Worm (Caenorhabditis elegans) whole organism, early embryonic: ENCODE data around the gene F56F10.1.

Source experiments
- B0310.2 ChIP-seq: sonication (generic microtip); optimal IDR thresholded peaks from 2 replicates; lab custom pipeline; 2016; ENCODE audit warnings: mild to moderate bottlenecking, missing genetic modification characterization, missing compliant biosample characterization
- F13C5.2 ChIP-seq: sonication (generic microtip); optimal IDR thresholded peaks from 2 replicates; lab custom pipeline; 2017; ENCODE audit warnings: mild to moderate bottlenecking, missing genetic modification characterization, inconsistent platforms, missing compliant biosample characterization
- aly-1 ChIP-seq: sonication (generic microtip); optimal IDR thresholded peaks from 2 replicates; lab custom pipeline; 2016; ENCODE audit warnings: missing genetic modification characterization, missing compliant biosample characterization
- ama-1 ChIP-seq: fragments of 150-350 bp; optimal IDR thresholded peaks from 2 replicates; lab custom pipeline; 2014
- ceh-13 ChIP-seq: fragments of 200-800 bp; sonication (Bioruptor generic); optimal IDR thresholded peaks from 2 replicates; lab custom pipeline; 2018; ENCODE audit warnings: mild to moderate bottlenecking, missing genetic modification characterization, missing compliant biosample characterization
- ceh-36 ChIP-seq: sonication (generic microtip); optimal IDR thresholded peaks from 2 replicates; lab custom pipeline; 2016; ENCODE audit warnings: missing genetic modification characterization, inconsistent platforms, missing compliant biosample characterization
- ets-7 ChIP-seq: sonication (generic microtip); optimal IDR thresholded peaks from 2 replicates; lab custom pipeline; 2016; ENCODE audit warnings: missing genotype, missing genetic modification characterization, missing compliant biosample characterization
- flt-1 ChIP-seq: fragments of 200-800 bp; sonication (Bioruptor generic); IDR thresholded peaks from 2 replicates; pipeline ENCODE4 v1.3.6; 2022; ENCODE audit warnings: missing genetic modification characterization, missing compliant biosample characterization
- hmbx-1 ChIP-seq: sonication (generic microtip); optimal IDR thresholded peaks from 2 replicates; lab custom pipeline; 2016; ENCODE audit warnings: mild to moderate bottlenecking, missing genetic modification characterization, missing compliant biosample characterization
- hmg-4 ChIP-seq: fragments of 200-800 bp; sonication (Bioruptor generic); optimal IDR thresholded peaks from 2 replicates; lab custom pipeline; 2018; ENCODE audit warnings: mild to moderate bottlenecking, missing genetic modification characterization, missing compliant biosample characterization
- hnd-1 ChIP-seq: sonication (generic microtip); optimal IDR thresholded peaks from 2 replicates; lab custom pipeline; 2016; ENCODE audit warnings: missing genetic modification characterization, missing compliant biosample characterization
- pes-1 ChIP-seq: fragments of 200-800 bp; sonication (Bioruptor generic); IDR thresholded peaks from 2 replicates; pipeline ENCODE4 v1.3.6; 2022; ENCODE audit warnings: missing genetic modification reagents, missing genetic modification characterization, missing compliant biosample characterization
- scrt-1 ChIP-seq: fragments of 200-800 bp; sonication (Bioruptor generic); IDR thresholded peaks from 2 replicates; pipeline ENCODE4 v1.3.6; 2022; ENCODE audit warnings: missing genetic modification characterization, missing compliant biosample characterization
- sea-1 ChIP-seq: fragments of 200-800 bp; sonication (Bioruptor generic); conservative IDR thresholded peaks from 2 replicates; pipeline ENCODE4 v1.3.6; 2022; ENCODE audit warnings: missing genetic modification characterization, missing compliant biosample characterization
- tbx-11 ChIP-seq: fragments of 200-800 bp; sonication (Bioruptor generic); IDR thresholded peaks from 2 replicates; pipeline ENCODE4 v1.3.6; 2022; ENCODE audit warnings: missing genetic modification characterization, missing compliant biosample characterization
- tbx-37 ChIP-seq: fragments of 200-800 bp; sonication (Bioruptor generic); conservative IDR thresholded peaks from 2 replicates; pipeline ENCODE4 v1.3.6; 2022; ENCODE audit warnings: missing genetic modification reagents, missing genetic modification characterization, missing compliant biosample characterization
- tra-4 ChIP-seq: sonication (generic microtip); optimal IDR thresholded peaks from 2 replicates; lab custom pipeline; 2017; ENCODE audit warnings: missing genetic modification characterization, missing compliant biosample characterization

Gene F56F10.1

ce11 chrX:834478-834877 lies 37.9 kb upstream of the F56F10.1 start, which contains the start of gene F39H12.1:
Gene F39H12.1 (plus strand): TSS chrX:834778.
- no peak for TF ChIP-seq tbx-37 (GFP tag; lab: Robert Waterston, UW)
- no peak for TF ChIP-seq tra-4 (tag; lab: Kevin White, UChicago)
- no peak for TF ChIP-seq sea-1 (GFP tag; lab: Robert Waterston, UW)
- TF ChIP-seq B0310.2 (tag; lab: Kevin White, UChicago): no peak
- TF ChIP-seq aly-1 (tag; lab: Kevin White, UChicago): no peak
- no peak for TF ChIP-seq hmbx-1
- TF ChIP-seq pes-1 (GFP tag; lab: Robert Waterston, UW): no peak
- no peak for TF ChIP-seq scrt-1
- no peak for TF ChIP-seq ets-7 (tag; lab: Kevin White, UChicago)
- TF ChIP-seq ama-1 (lab: Kevin White, UChicago): no peak

ce11 chrX:841393-841792 lies 31.0 kb upstream of the F56F10.1 start, which contains the start of gene F39H12.3:
Gene F39H12.3 (minus strand): TSS chrX:841493.
- TF ChIP-seq ceh-36: no peak
- TF ChIP-seq hnd-1: no peak
- TF ChIP-seq B0310.2 (tag; lab: Kevin White, UChicago): no peak
- no peak for TF ChIP-seq aly-1 (tag; lab: Kevin White, UChicago)
- no peak for TF ChIP-seq ets-7 (tag; lab: Kevin White, UChicago)
- TF ChIP-seq ama-1 (lab: Kevin White, UChicago): no peak
- TF ChIP-seq ceh-13 (GFP tag; lab: Kevin White, UChicago): no peak
- no peak for TF ChIP-seq tbx-11 (GFP tag; lab: Robert Waterston, UW)
- TF ChIP-seq hmbx-1: no peak
- TF ChIP-seq sea-1 (GFP tag; lab: Robert Waterston, UW): no peak
- TF ChIP-seq pes-1 (GFP tag; lab: Robert Waterston, UW): no peak
- no peak for TF ChIP-seq F13C5.2 (tag; lab: Kevin White, UChicago)
- TF ChIP-seq scrt-1: no peak

ce11 chrX:844649-845048 lies 27.8 kb upstream of the F56F10.1 start:
- TF ChIP-seq hmbx-1 (no peak), ets-7 (tag; lab: Kevin White, UChicago) (no peak), aly-1 (tag; lab: Kevin White, UChicago) (no peak), sea-1 (GFP tag; lab: Robert Waterston, UW) (no peak), F13C5.2 (tag; lab: Kevin White, UChicago) (no peak), hnd-1 (no peak), hmg-4 (GFP tag; lab: Kevin White, UChicago) (no peak), B0310.2 (tag; lab: Kevin White, UChicago) (no peak), ceh-13 (GFP tag; lab: Kevin White, UChicago) (no peak), ama-1 (lab: Kevin White, UChicago) (no peak), flt-1 (GFP tag; lab: Robert Waterston, UW) (no peak)

ce11 chrX:845443-845842 lies 27.0 kb upstream of the F56F10.1 start:
- TF ChIP-seq pes-1 (GFP tag; lab: Robert Waterston, UW): no peak
- TF ChIP-seq aly-1 (tag; lab: Kevin White, UChicago): no peak
- TF ChIP-seq tbx-11 (GFP tag; lab: Robert Waterston, UW): no peak
- no peak for TF ChIP-seq hnd-1
- TF ChIP-seq tra-4 (tag; lab: Kevin White, UChicago): no peak
- TF ChIP-seq B0310.2 (tag; lab: Kevin White, UChicago): no peak

- no peak for TF ChIP-seq ets-7 (tag; lab: Kevin White, UChicago)
- TF ChIP-seq sea-1 (GFP tag; lab: Robert Waterston, UW): no peak
- TF ChIP-seq ceh-13 (GFP tag; lab: Kevin White, UChicago): no peak
- no peak for TF ChIP-seq B0310.2 (tag; lab: Kevin White, UChicago)
- no peak for TF ChIP-seq pes-1 (GFP tag; lab: Robert Waterston, UW)
- TF ChIP-seq flt-1 (GFP tag; lab: Robert Waterston, UW): no peak
- TF ChIP-seq hmg-4 (GFP tag; lab: Kevin White, UChicago): no peak
- no peak for TF ChIP-seq tra-4 (tag; lab: Kevin White, UChicago)
- TF ChIP-seq tbx-11 (GFP tag; lab: Robert Waterston, UW): no peak
- TF ChIP-seq aly-1 (tag; lab: Kevin White, UChicago): no peak
- TF ChIP-seq hmbx-1: no peak
- no peak for TF ChIP-seq ceh-36
- TF ChIP-seq hnd-1: no peak
- TF ChIP-seq ama-1 (lab: Kevin White, UChicago): no peak
- TF ChIP-seq scrt-1: no peak
- TF ChIP-seq F13C5.2 (tag; lab: Kevin White, UChicago): no peak
- TF ChIP-seq tbx-37 (GFP tag; lab: Robert Waterston, UW): no peak
These were observed 21.0 kb upstream of the F56F10.1 start, which contains the start of gene igcm-1 for ce11 chrX:851421-851820. Gene igcm-1 (minus strand): TSS chrX:851521.

- TF ChIP-seq scrt-1 (0 out of 2 replicates have a peak, but pooled peaks have one; percentile 16), pes-1 (GFP tag; lab: Robert Waterston, UW) (no peak), hmg-4 (GFP tag; lab: Kevin White, UChicago) (peak; percentile 60)
These were observed 19.6 kb upstream of the F56F10.1 start for ce11 chrX:852739-853268.

ce11 chrX:853604-854003 lies 18.8 kb upstream of the F56F10.1 start:
- peak; percentile 36 for TF ChIP-seq ceh-36
- no peak for TF ChIP-seq hmg-4 (GFP tag; lab: Kevin White, UChicago)
- TF ChIP-seq flt-1 (GFP tag; lab: Robert Waterston, UW): no peak

- no peak for TF ChIP-seq hmbx-1
- TF ChIP-seq tbx-11 (GFP tag; lab: Robert Waterston, UW): no peak
- no peak for TF ChIP-seq ets-7 (tag; lab: Kevin White, UChicago)
- no peak for TF ChIP-seq ceh-36
- no peak for TF ChIP-seq tbx-37 (GFP tag; lab: Robert Waterston, UW)
- TF ChIP-seq B0310.2 (tag; lab: Kevin White, UChicago): no peak
- no peak for TF ChIP-seq F13C5.2 (tag; lab: Kevin White, UChicago)
These were observed 14.7 kb upstream of the F56F10.1 start for ce11 chrX:857658-858057.
